Fruit fly (Drosophila melanogaster) whole organism, embryonic: ENCODE data around the gene CG13912.

Experiments
- Antp ChIP-seq: fragments of 200-800 bp; sonication (Bioruptor generic); optimal IDR thresholded peaks from 3 replicates; lab custom pipeline; 2016; ENCODE audit warnings: missing biosample characterization, missing genetic modification characterization
- CG34224 ChIP-seq: fragments of 200-800 bp; sonication (Bioruptor generic); IDR thresholded peaks from 3 replicates; pipeline ENCODE4 v1.3.6; 2022; ENCODE audit warnings: missing biosample characterization, missing genetic modification characterization; ENCODE audit not compliant: partially characterized antibody
- CG7271 ChIP-seq: fragments of 200-800 bp; sonication (Bioruptor generic); optimal IDR thresholded peaks from 2 replicates; lab custom pipeline; 2018; ENCODE audit warnings: missing biosample characterization, mild to moderate bottlenecking, missing genetic modification characterization, moderate library complexity
- CG9797 ChIP-seq: fragments of 200-800 bp; sonication (Bioruptor generic); optimal IDR thresholded peaks from 3 replicates; lab custom pipeline; 2018; ENCODE audit warnings: missing biosample characterization, mild to moderate bottlenecking, missing genetic modification characterization
- HLH54F ChIP-seq: fragments of 200-800 bp; sonication (Bioruptor generic); optimal IDR thresholded peaks from 3 replicates; lab custom pipeline; 2016; ENCODE audit warnings: missing biosample characterization, missing genetic modification characterization
- Lhr ChIP-seq: fragments of 200-800 bp; sonication (Bioruptor generic); optimal IDR thresholded peaks from 3 replicates; lab custom pipeline; 2017; ENCODE audit warnings: mild to moderate bottlenecking, missing biosample characterization, missing genetic modification reagents, missing genetic modification characterization
- NC2α ChIP-seq: fragments of 200-800 bp; sonication (Bioruptor generic); optimal IDR thresholded peaks from 2 replicates; lab custom pipeline; 2016; ENCODE audit warnings: missing biosample characterization, missing genetic modification characterization
- caup ChIP-seq: fragments of 200-800 bp; sonication (Bioruptor generic); optimal IDR thresholded peaks from 3 replicates; lab custom pipeline; 2017; ENCODE audit warnings: missing biosample characterization, mild to moderate bottlenecking, missing genetic modification characterization, moderate library complexity; ENCODE audit not compliant: severe bottlenecking
- crc ChIP-seq: fragments of 200-800 bp; sonication (Bioruptor generic); optimal IDR thresholded peaks from 2 replicates; lab custom pipeline; 2016; ENCODE audit warnings: missing biosample characterization, missing genetic modification characterization
- emc ChIP-seq: fragments of 200-800 bp; sonication (Bioruptor generic); optimal IDR thresholded peaks from 2 replicates; lab custom pipeline; 2016; ENCODE audit warnings: missing biosample characterization, missing genetic modification characterization
- gem ChIP-seq: fragments of 200-800 bp; sonication (Bioruptor generic); optimal IDR thresholded peaks from 2 replicates; lab custom pipeline; 2019; ENCODE audit warnings: missing biosample characterization, mild to moderate bottlenecking, missing genetic modification characterization, moderate library complexity
- pnt ChIP-seq: fragments of 200-800 bp; sonication (Bioruptor generic); optimal IDR thresholded peaks from 3 replicates; lab custom pipeline; 2016; ENCODE audit warnings: missing biosample characterization, missing genetic modification characterization
- tup ChIP-seq: fragments of 200-800 bp; sonication (Bioruptor generic); optimal IDR thresholded peaks from 2 replicates; lab custom pipeline; 2016; ENCODE audit warnings: missing biosample characterization, mild to moderate bottlenecking, missing genetic modification characterization, moderate library complexity
- vvl ChIP-seq: fragments of 200-800 bp; sonication (Bioruptor generic); IDR thresholded peaks from 2 replicates; pipeline ENCODE4 v1.3.6; 2022; ENCODE audit warnings: missing biosample characterization, missing genetic modification characterization

DNA sequence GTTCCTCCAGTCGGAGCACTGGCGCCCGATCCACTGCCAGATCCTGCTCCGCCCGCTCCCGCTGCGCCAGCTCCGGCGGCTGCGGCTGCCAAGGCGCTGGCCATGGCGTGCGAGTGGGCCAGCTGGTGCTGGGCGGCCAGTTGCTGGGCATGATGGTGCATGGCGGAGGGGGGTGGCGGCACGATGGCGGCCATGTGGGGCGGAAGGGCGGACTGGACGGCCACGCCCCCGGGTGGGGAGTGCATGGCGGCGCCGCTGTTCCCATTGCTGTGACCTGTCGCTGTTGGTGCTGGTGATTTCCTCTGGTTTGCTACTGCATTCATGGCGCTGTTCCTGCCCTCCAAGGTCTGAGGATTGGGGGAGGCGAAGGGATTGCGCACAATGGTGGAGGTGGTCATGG is 16.5 kb upstream of the CG13912 start:
- TF ChIP-seq crc (GFP tag; lab: Kevin White, UChicago) (no peak), gem (tag; lab: Kevin White, UChicago) (no peak), Antp (GFP tag; lab: Kevin White, UChicago) (no peak), CG9797 (GFP tag; lab: Kevin White, UChicago) (no peak), Lhr (GFP tag; lab: Kevin White, UChicago) (no peak), tup (no peak), NC2α (GFP tag; lab: Kevin White, UChicago) (no peak), CG7271 (tag; lab: Kevin White, UChicago) (no peak), emc (no peak), CG34224 (GFP tag; lab: Robert Waterston, UW) (no peak), vvl (GFP tag; lab: Robert Waterston, UW) (no peak), caup (GFP tag; lab: Kevin White, UChicago) (no peak), HLH54F (no peak), pnt (no peak)
